Worm (Caenorhabditis elegans) whole organism, L4/young adult: ENCODE measurements around the gene Y47A7.2.

Source experiments
- W03F9.2 ChIP-seq: fragments of 150-350 bp; optimal IDR thresholded peaks from 2 replicates; lab custom pipeline; 2014; ENCODE audit warnings: missing biosample characterization, missing genetic modification characterization
- dao-5 ChIP-seq: sonication (generic microtip); optimal IDR thresholded peaks from 2 replicates; lab custom pipeline; 2016; ENCODE audit warnings: missing genotype, missing genetic modification characterization, moderate library complexity, missing compliant biosample characterization
- him-1 ChIP-seq: sonication (generic microtip); optimal IDR thresholded peaks from 2 replicates; lab custom pipeline; 2016; ENCODE audit warnings: missing genotype, missing genetic modification reagents, missing genetic modification characterization, missing compliant biosample characterization

DNA sequence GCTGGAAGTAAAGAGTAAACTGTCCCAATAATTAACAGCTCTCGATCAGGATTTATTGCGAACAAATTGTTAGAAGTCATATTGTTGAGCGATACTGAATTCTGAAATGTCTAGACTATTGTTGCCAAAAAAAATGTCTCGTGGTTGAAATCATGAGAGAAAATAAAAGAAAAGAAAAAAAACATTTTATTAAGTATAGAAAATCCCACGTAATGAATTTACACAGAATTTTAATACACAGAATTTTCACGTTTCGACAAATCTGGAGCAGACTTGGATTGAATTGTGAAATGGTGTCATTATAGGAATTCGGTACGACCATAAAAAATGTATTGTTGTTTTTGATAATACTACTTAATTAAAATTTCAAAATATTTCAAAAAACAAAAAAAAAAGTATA, 25.3 kb downstream of the Y47A7.2 start, which contains the start of gene srt-65:
- TF ChIP-seq him-1 (tag; lab: Kevin White, UChicago) (no peak), dao-5 (tag; lab: Kevin White, UChicago) (no peak), W03F9.2 (tag; lab: Kevin White, UChicago) (no peak)
